Worm (Caenorhabditis elegans): ENCODE data around the gene drd-10.

Gene drd-10

DNA sequence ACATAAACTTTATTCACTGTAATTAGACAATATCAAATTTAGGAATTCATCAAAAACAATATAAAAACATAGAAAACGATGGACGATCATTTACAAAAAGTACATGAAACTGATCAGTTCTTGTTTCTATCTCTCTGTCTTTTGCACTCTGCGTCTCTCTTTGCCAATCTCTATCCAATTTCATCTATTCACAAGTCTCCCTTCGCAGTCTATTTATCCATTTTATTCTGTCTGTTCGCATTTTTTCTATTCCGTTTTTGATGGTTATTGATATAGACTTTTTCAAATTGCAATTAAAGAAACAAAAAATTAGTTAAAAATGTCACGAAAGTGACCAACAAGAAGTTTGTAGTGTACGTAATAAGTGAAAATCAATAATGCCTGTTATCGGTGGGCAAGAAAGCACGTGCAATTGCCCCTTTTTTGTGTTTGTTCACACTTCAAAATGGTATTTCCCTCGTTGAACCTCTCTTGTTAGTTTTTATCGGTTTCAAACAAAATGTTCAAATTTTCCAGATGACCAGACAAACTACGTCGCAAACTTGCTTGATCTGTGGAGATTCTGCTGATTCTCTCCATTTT, 9.0 kb upstream of the drd-10 start, which contains the start of gene nhr-42 (continued):
- no peak for TF ChIP-seq nhr-84 (tag; optimal IDR thresholded peaks at IDR 0.05)
- no peak for TF ChIP-seq rnt-1 (tag; optimal IDR thresholded peaks at IDR 0.05)
- no peak for TF ChIP-seq sptf-1 (tag; optimal IDR thresholded peaks at IDR 0.05)
- no peak for TF ChIP-seq fkh-8 (tag; optimal IDR thresholded peaks at IDR 0.05)
- TF ChIP-seq ztf-11 (tag; optimal IDR thresholded peaks at IDR 0.05) = no peak
- no peak for TF ChIP-seq jun-1 (tag; optimal IDR thresholded peaks at IDR 0.05)
- no peak for TF ChIP-seq lin-39 (tag; optimal IDR thresholded peaks at IDR 0.05)
- TF ChIP-seq ceh-88 (GFP tag; IDR thresholded peaks at IDR 0.05) = no peak
- peak; percentile 84 for TF ChIP-seq nhr-85 (tag)
- TF ChIP-seq nhr-71 (tag; optimal IDR thresholded peaks at IDR 0.05) = peak; percentile 50
- TF ChIP-seq zip-4 (GFP tag; optimal IDR thresholded peaks at IDR 0.05) = no peak
- TF ChIP-seq egl-27 (tag; optimal IDR thresholded peaks at IDR 0.05) = no peak
- no peak for TF ChIP-seq nhr-47 (tag; optimal IDR thresholded peaks at IDR 0.05)
- no peak for TF ChIP-seq grh-1 (GFP tag; IDR thresholded peaks at IDR 0.05)
- TF ChIP-seq nhr-77 (tag; optimal IDR thresholded peaks at IDR 0.05) = no peak
- no peak for TF ChIP-seq sup-37 (GFP tag; optimal IDR thresholded peaks at IDR 0.05)
- TF ChIP-seq nhr-90 (tag; optimal IDR thresholded peaks at IDR 0.05; ENCODE audit: poor library complexity) = no peak
- TF ChIP-seq aly-2 (tag; optimal IDR thresholded peaks at IDR 0.05) = no peak
- peak; percentile 41 for TF ChIP-seq blmp-1 (tag; optimal IDR thresholded peaks at IDR 0.05)
- TF ChIP-seq skn-1 (tag; optimal IDR thresholded peaks at IDR 0.05) = peak; percentile 2
- no peak for TF ChIP-seq unc-130 (tag; optimal IDR thresholded peaks at IDR 0.05)
- TF ChIP-seq efl-1 (optimal IDR thresholded peaks at IDR 0.05) = peak; percentile 2 to 3
- TF ChIP-seq efl-1 (GFP tag; optimal IDR thresholded peaks at IDR 0.05 in 1 of 2) = peak; percentile 1 to 77
- no peak for TF ChIP-seq ets-5 (GFP tag; IDR thresholded peaks at IDR 0.05)
- peak in 1 of 2 experiments; percentile 58 for TF ChIP-seq mdl-1 (tag; optimal IDR thresholded peaks at IDR 0.05)
- no peak for TF ChIP-seq pqm-1 (tag; optimal IDR thresholded peaks at IDR 0.05)
- no peak for TF ChIP-seq zag-1 (tag; optimal IDR thresholded peaks at IDR 0.05)
- no peak for TF ChIP-seq alr-1 (tag; optimal IDR thresholded peaks at IDR 0.05; ENCODE audit: borderline replicate concordance)
- no peak for TF ChIP-seq unc-62 (GFP tag; optimal IDR thresholded peaks at IDR 0.05)
- TF ChIP-seq snpc-4 (tag; optimal IDR thresholded peaks at IDR 0.05) = no peak
- no peak for TF ChIP-seq nhr-28 (tag; optimal IDR thresholded peaks at IDR 0.05)

- TF ChIP-seq mep-1 (tag; optimal IDR thresholded peaks at IDR 0.05) (no peak), mdl-1 (tag; optimal IDR thresholded peaks at IDR 0.05) (no peak), elt-2 (tag; optimal IDR thresholded peaks at IDR 0.05) (peak; percentile 1), efl-1 (optimal IDR thresholded peaks at IDR 0.05) (no peak), efl-1 (GFP tag; optimal IDR thresholded peaks at IDR 0.05 in 1 of 2) (peak in 1 of 2 experiments; percentile 75)
These were observed 6.7 kb upstream of the drd-10 start for ce11 chrV:7000734-7001133.

DNA sequence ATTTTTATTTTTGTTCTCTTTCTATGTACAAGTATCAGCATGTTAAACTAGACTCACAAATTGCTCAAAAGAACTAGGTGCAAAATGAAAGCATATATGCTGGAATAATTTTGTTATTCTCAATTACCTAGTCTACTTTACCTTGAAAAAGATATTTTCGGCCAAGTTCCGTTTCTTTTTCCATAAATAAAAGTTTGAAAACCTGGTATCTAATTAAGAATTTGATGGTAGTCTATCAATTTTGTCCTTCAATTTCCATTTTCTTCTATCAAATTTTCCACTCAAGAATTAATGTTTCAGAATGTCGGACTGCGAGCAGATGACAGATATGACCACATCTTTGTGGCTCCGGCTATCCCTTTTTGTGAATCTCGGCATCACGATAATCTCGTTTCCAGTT, 3.6 kb upstream of the drd-10 start, which contains the start of gene srab-4:
srab-4 (plus strand) TSS at position 301 of the 400 bp plus-strand sequence.
- no peak for TF ChIP-seq pqm-1 (tag; optimal IDR thresholded peaks at IDR 0.05)
- TF ChIP-seq elt-2 (tag; optimal IDR thresholded peaks at IDR 0.05) = no peak
- no peak for TF ChIP-seq Y116A8C.19 (tag; optimal IDR thresholded peaks at IDR 0.05; ENCODE audit: borderline replicate concordance)
- TF ChIP-seq tlp-1 (tag; optimal IDR thresholded peaks at IDR 0.05) = no peak

ce11 chrV:7005964-7006363, 1.4 kb upstream of the drd-10 start, which contains the start of gene spig-10:
TSS of gene spig-10 (plus strand) at chrV:7006264.
- no peak for TF ChIP-seq lin-13 (GFP tag; optimal IDR thresholded peaks at IDR 0.05)
- no peak for TF ChIP-seq dsc-1 (tag; optimal IDR thresholded peaks at IDR 0.05)
- TF ChIP-seq aly-2 (tag; optimal IDR thresholded peaks at IDR 0.05) = no peak
- no peak for TF ChIP-seq nhr-85 (tag)
- no peak for TF ChIP-seq elt-3 (tag; optimal IDR thresholded peaks at IDR 0.05)
- TF ChIP-seq pag-3 (tag; optimal IDR thresholded peaks at IDR 0.05; ENCODE audit: borderline replicate concordance, insufficient read depth) = no peak
- no peak for TF ChIP-seq sptf-1 (tag; optimal IDR thresholded peaks at IDR 0.05)
- TF ChIP-seq nhr-237 (tag; optimal IDR thresholded peaks at IDR 0.05) = no peak
- no peak for TF ChIP-seq tlp-1 (tag; optimal IDR thresholded peaks at IDR 0.05)
- no peak for TF ChIP-seq dpl-1 (GFP tag; optimal IDR thresholded peaks at IDR 0.05)
- TF ChIP-seq nhr-19 (GFP tag; conservative IDR thresholded peaks at IDR 0.05) = no peak
- no peak for TF ChIP-seq lin-15B (tag; optimal IDR thresholded peaks at IDR 0.05)
- no peak for TF ChIP-seq elt-2 (tag; optimal IDR thresholded peaks at IDR 0.05)
- no peak for TF ChIP-seq nhr-84 (tag; optimal IDR thresholded peaks at IDR 0.05)
- TF ChIP-seq ces-1 (GFP tag; optimal IDR thresholded peaks at IDR 0.05) = no peak
- no peak for TF ChIP-seq F16B12.6 (tag; optimal IDR thresholded peaks at IDR 0.05)
- TF ChIP-seq alr-1 (tag; optimal IDR thresholded peaks at IDR 0.05; ENCODE audit: borderline replicate concordance) = no peak
- no peak for TF ChIP-seq swsn-7 (tag; optimal IDR thresholded peaks at IDR 0.05)
- no peak for TF ChIP-seq tbx-2 (tag; optimal IDR thresholded peaks at IDR 0.05)
- TF ChIP-seq zip-4 (GFP tag; optimal IDR thresholded peaks at IDR 0.05) = no peak

Data from whole organism, L1 larva.